Worm (Caenorhabditis elegans): ENCODE measurements around the gene F41H10.4.

- TF ChIP-seq nhr-12 (tag; optimal IDR thresholded peaks at IDR 0.05) (no peak), nhr-77 (tag; optimal IDR thresholded peaks at IDR 0.05) (no peak), ZK546.5 (tag; optimal IDR thresholded peaks at IDR 0.05) (no peak), elt-1 (tag; optimal IDR thresholded peaks at IDR 0.05) (no peak), lin-39 (tag; optimal IDR thresholded peaks at IDR 0.05) (no peak), nhr-11 (tag; optimal IDR thresholded peaks at IDR 0.05) (no peak), ceh-16 (tag; optimal IDR thresholded peaks at IDR 0.05) (no peak), nhr-76 (tag; optimal IDR thresholded peaks at IDR 0.05) (no peak), R02D3.7 (tag; optimal IDR thresholded peaks at IDR 0.05) (no peak), lin-15B (tag; optimal IDR thresholded peaks at IDR 0.05) (no peak)
Observed at ce11 chrIV:5374946-5375345, 10.6 kb downstream of the F41H10.4 start.
